Worm (Caenorhabditis elegans) whole organism, L2 larva: ENCODE data around the gene F41C3.2.

Source experiments
- C34F6.9 ChIP-seq: fragments of 150-350 bp; optimal IDR thresholded peaks from 2 replicates; lab custom pipeline; 2014; ENCODE audit warnings: missing biosample characterization, missing genetic modification characterization
- R02D3.7 ChIP-seq: fragments of 150-350 bp; optimal IDR thresholded peaks from 2 replicates; lab custom pipeline; 2014; ENCODE audit warnings: missing biosample characterization, missing genetic modification characterization
- Y55F3AM.14 ChIP-seq: fragments of 200-800 bp; sonication (Bioruptor generic); optimal IDR thresholded peaks from 2 replicates; lab custom pipeline; 2018; ENCODE audit warnings: mild to moderate bottlenecking, missing genetic modification characterization, missing compliant biosample characterization
- alr-1 ChIP-seq: fragments of 150-350 bp; optimal IDR thresholded peaks from 2 replicates; lab custom pipeline; 2014; ENCODE audit warnings: missing biosample characterization, missing genetic modification characterization
- aly-2 ChIP-seq: fragments of 150-350 bp; optimal IDR thresholded peaks from 2 replicates; lab custom pipeline; 2014; ENCODE audit warnings: missing biosample characterization, missing genetic modification characterization
- ama-1 ChIP-seq: fragments of 150-350 bp; optimal IDR thresholded peaks from 2 replicates; lab custom pipeline; 2018; ENCODE audit warnings: inconsistent platforms
- ceh-16 ChIP-seq: fragments of 150-350 bp; optimal IDR thresholded peaks from 2 replicates; lab custom pipeline; 2014; ENCODE audit warnings: missing biosample characterization, missing genetic modification characterization
- ceh-82 ChIP-seq: fragments of 150-350 bp; optimal IDR thresholded peaks from 2 replicates; lab custom pipeline; 2014; ENCODE audit warnings: missing biosample characterization, missing genetic modification characterization
- crh-2 ChIP-seq: sonication (generic microtip); optimal IDR thresholded peaks from 2 replicates; lab custom pipeline; 2017; ENCODE audit warnings: missing biosample characterization, missing genetic modification characterization
- egl-27 ChIP-seq: sonication (generic microtip); optimal IDR thresholded peaks from 3 replicates; lab custom pipeline; 2017; ENCODE audit warnings: missing biosample characterization, missing genetic modification reagents, missing genetic modification characterization
- elt-1 ChIP-seq: fragments of 150-350 bp; optimal IDR thresholded peaks from 2 replicates; lab custom pipeline; 2014; ENCODE audit warnings: missing biosample characterization, missing genetic modification characterization
- elt-3 ChIP-seq: sonication (generic microtip); optimal IDR thresholded peaks from 2 replicates; lab custom pipeline; 2017; ENCODE audit warnings: missing biosample characterization, missing genetic modification characterization
- fos-1 ChIP-seq: fragments of 150-350 bp; optimal IDR thresholded peaks from 2 replicates; lab custom pipeline; 2014; ENCODE audit warnings: missing biosample characterization, missing genetic modification characterization
- lin-11 ChIP-seq: fragments of 150-350 bp; sonication (generic microtip); optimal IDR thresholded peaks from 2 replicates; lab custom pipeline; 2014; ENCODE audit warnings: missing biosample characterization, missing genetic modification characterization, inconsistent platforms, mixed read lengths
- lin-13 ChIP-seq: fragments of 150-350 bp; optimal IDR thresholded peaks from 2 replicates; lab custom pipeline; 2014; ENCODE audit warnings: missing biosample characterization, missing genetic modification reagents, missing genetic modification characterization
- lin-39 ChIP-seq: fragments of 150-350 bp; optimal IDR thresholded peaks from 2 replicates; lab custom pipeline; 2014; ENCODE audit warnings: missing biosample characterization, missing genetic modification reagents, missing genetic modification characterization
- mbf-1 ChIP-seq: sonication (generic microtip); optimal IDR thresholded peaks from 2 replicates; lab custom pipeline; 2017; ENCODE audit warnings: missing biosample characterization, missing genetic modification characterization
- mdl-1 ChIP-seq, 2 experiments: fragments of 150-350 bp in 1 of 2; sonication (generic microtip) in 1 of 2; optimal IDR thresholded peaks; 2 replicates each; lab custom pipeline; 2017; ENCODE audit warnings: missing biosample characterization in 2 of 2, missing genetic modification characterization in 2 of 2
- nhr-11 ChIP-seq: fragments of 150-350 bp; optimal IDR thresholded peaks from 2 replicates; lab custom pipeline; 2014; ENCODE audit warnings: missing biosample characterization, missing genetic modification characterization
- nhr-129 ChIP-seq: fragments of 150-350 bp; optimal IDR thresholded peaks from 2 replicates; lab custom pipeline; 2014; ENCODE audit warnings: missing biosample characterization, missing genetic modification characterization
- nhr-21 ChIP-seq: fragments of 150-350 bp; optimal IDR thresholded peaks from 2 replicates; lab custom pipeline; 2014; ENCODE audit warnings: missing biosample characterization, missing genetic modification characterization
- nhr-23 ChIP-seq: fragments of 150-350 bp; optimal IDR thresholded peaks from 2 replicates; lab custom pipeline; 2014; ENCODE audit warnings: missing biosample characterization, missing genetic modification reagents, missing genetic modification characterization
- nhr-237 ChIP-seq: fragments of 150-350 bp; optimal IDR thresholded peaks from 2 replicates; lab custom pipeline; 2014; ENCODE audit warnings: missing biosample characterization, missing genetic modification characterization
- nhr-25 ChIP-seq: fragments of 150-350 bp; sonication (generic microtip); optimal IDR thresholded peaks from 3 replicates; lab custom pipeline; 2014; ENCODE audit warnings: missing biosample characterization, missing genetic modification characterization
- nhr-6 ChIP-seq: fragments of 150-350 bp; optimal IDR thresholded peaks from 2 replicates; lab custom pipeline; 2014; ENCODE audit warnings: missing biosample characterization, missing genetic modification characterization
- nhr-77 ChIP-seq: fragments of 150-350 bp; optimal IDR thresholded peaks from 2 replicates; lab custom pipeline; 2014; ENCODE audit warnings: missing biosample characterization, missing genetic modification characterization
- peb-1 ChIP-seq: fragments of 150-350 bp; optimal IDR thresholded peaks from 2 replicates; lab custom pipeline; 2014; ENCODE audit warnings: missing biosample characterization, missing genetic modification characterization
- sem-4 ChIP-seq: fragments of 150-350 bp; optimal IDR thresholded peaks from 2 replicates; lab custom pipeline; 2014; ENCODE audit warnings: missing biosample characterization, missing genetic modification reagents, missing genetic modification characterization
- sma-9 ChIP-seq, 2 experiments: fragments of 150-350 bp in 1 of 2; sonication (generic microtip) in 1 of 2; optimal IDR thresholded peaks; 2 replicates each; lab custom pipeline; 2014 to 2016; ENCODE audit warnings: missing genetic modification characterization in 2 of 2, mild to moderate bottlenecking in 1 of 2, missing biosample characterization in 1 of 2, missing compliant biosample characterization in 1 of 2, missing genetic modification reagents in 1 of 2, moderate library complexity in 1 of 2
- snpc-4 ChIP-seq: fragments of 150-350 bp; optimal IDR thresholded peaks from 2 replicates; lab custom pipeline; 2014; ENCODE audit warnings: missing biosample characterization, missing genetic modification characterization
- unc-39 ChIP-seq: fragments of 150-350 bp; optimal IDR thresholded peaks from 2 replicates; lab custom pipeline; 2014; ENCODE audit warnings: missing biosample characterization, missing genetic modification characterization
- unc-55 ChIP-seq: fragments of 150-350 bp; sonication (generic microtip); optimal IDR thresholded peaks from 3 replicates; lab custom pipeline; 2014; ENCODE audit warnings: missing biosample characterization, missing genetic modification reagents, missing genetic modification characterization
- unc-62 ChIP-seq: fragments of 150-350 bp; optimal IDR thresholded peaks from 2 replicates; lab custom pipeline; 2014; ENCODE audit warnings: missing biosample characterization, missing genetic modification reagents, missing genetic modification characterization
- zag-1 ChIP-seq: fragments of 150-350 bp; optimal IDR thresholded peaks from 2 replicates; lab custom pipeline; 2014; ENCODE audit warnings: missing biosample characterization, missing genetic modification characterization
- ztf-11 ChIP-seq: sonication (generic microtip); optimal IDR thresholded peaks from 2 replicates; lab custom pipeline; 2017; ENCODE audit warnings: missing biosample characterization, missing genetic modification characterization
- ztf-4 ChIP-seq: fragments of 150-350 bp; optimal IDR thresholded peaks from 2 replicates; lab custom pipeline; 2014; ENCODE audit warnings: missing biosample characterization, missing genetic modification characterization

F41C3.2 gene

ce11 chrII:4752257-4752728 is 2.5 kb downstream of the F41C3.2 start, which contains the start of gene F41C3.1:
Gene F41C3.1 (plus strand): TSS chrII:4752307.
- no peak for TF ChIP-seq C34F6.9 (tag; lab: Kevin White, UChicago)
- no peak for TF ChIP-seq lin-11
- TF ChIP-seq nhr-77 (tag; lab: Kevin White, UChicago): no peak
- no peak for TF ChIP-seq sma-9 (GFP tag; optimal IDR thresholded peaks at IDR 0.05; lab: Kevin White, UChicago)
- TF ChIP-seq sma-9 (tag; optimal IDR thresholded peaks at IDR 0.05; lab: Kevin White, UChicago): no peak
- no peak for TF ChIP-seq ama-1 (lab: Kevin White, UChicago)
- TF ChIP-seq nhr-129 (tag; lab: Kevin White, UChicago): no peak
- no peak for TF ChIP-seq snpc-4 (tag; lab: Kevin White, UChicago)
- no peak for TF ChIP-seq peb-1 (tag; lab: Kevin White, UChicago)
- TF ChIP-seq lin-13 (GFP tag; lab: Kevin White, UChicago): no peak
- TF ChIP-seq lin-39 (tag; lab: Kevin White, UChicago): no peak
- TF ChIP-seq elt-3 (tag; lab: Kevin White, UChicago): no peak
- TF ChIP-seq nhr-11 (tag; lab: Kevin White, UChicago): no peak
- TF ChIP-seq aly-2 (tag; lab: Kevin White, UChicago): no peak
- no peak for TF ChIP-seq nhr-6 (tag; lab: Kevin White, UChicago)
- no peak for TF ChIP-seq R02D3.7

ce11 chrII:4753133-4753532 is 3.4 kb downstream of the F41C3.2 start, which contains the start of gene C27D9.1:
Gene C27D9.1 (plus strand): TSS chrII:4753413.
- TF ChIP-seq ztf-11 (tag; lab: Kevin White, UChicago): no peak
- TF ChIP-seq nhr-11 (tag; lab: Kevin White, UChicago): no peak

ce11 chrII:4755654-4756053 is 5.9 kb downstream of the F41C3.2 start:
- TF ChIP-seq unc-55 (GFP tag; lab: Kevin White, UChicago) (no peak), egl-27 (tag; lab: Kevin White, UChicago) (no peak), ceh-16 (tag; lab: Kevin White, UChicago) (no peak), snpc-4 (tag; lab: Kevin White, UChicago) (no peak), elt-1 (tag; lab: Kevin White, UChicago) (no peak), crh-2 (tag; lab: Kevin White, UChicago) (no peak), unc-62 (GFP tag; lab: Kevin White, UChicago) (no peak), elt-3 (tag; lab: Kevin White, UChicago) (no peak), mdl-1 (tag; optimal IDR thresholded peaks at IDR 0.05; lab: Kevin White, UChicago) (no peak), nhr-25 (tag; lab: Kevin White, UChicago) (no peak), lin-11 (no peak), nhr-237 (tag; lab: Kevin White, UChicago) (no peak), fos-1 (tag; lab: Kevin White, UChicago) (no peak), ceh-82 (tag; lab: Kevin White, UChicago) (no peak), R02D3.7 (no peak), aly-2 (tag; lab: Kevin White, UChicago) (no peak), lin-39 (tag; lab: Kevin White, UChicago) (no peak)

DNA sequence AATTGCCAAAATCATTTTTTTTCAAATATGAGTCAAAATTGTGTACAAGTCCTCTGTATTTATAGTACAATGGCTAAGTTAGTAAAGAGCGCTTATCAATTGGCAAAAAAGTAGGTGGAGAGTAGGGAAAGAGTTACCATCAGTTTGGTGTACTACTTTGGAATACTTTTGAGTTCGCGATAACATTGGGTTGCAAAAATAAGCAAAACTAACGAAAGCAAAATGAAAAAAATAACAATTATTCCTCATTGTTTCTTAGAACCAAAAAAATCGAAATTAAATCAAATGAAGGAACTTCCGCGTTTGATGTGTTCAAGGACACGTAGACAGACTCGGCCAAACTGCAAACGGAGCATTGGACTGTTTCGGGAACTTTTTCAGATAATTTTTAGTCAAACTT is 7.0 kb downstream of the F41C3.2 start, which contains the start of gene C27D9.2:
Gene C27D9.2 (minus strand): TSS at position 101 of the 400 bp plus-strand sequence.
- TF ChIP-seq sem-4: no peak
- TF ChIP-seq unc-39 (tag; lab: Kevin White, UChicago): no peak
- no peak for TF ChIP-seq Y55F3AM.14 (GFP tag; lab: Kevin White, UChicago)
- TF ChIP-seq ama-1 (lab: Kevin White, UChicago): no peak
- TF ChIP-seq lin-13 (GFP tag; lab: Kevin White, UChicago): no peak
- TF ChIP-seq peb-1 (tag; lab: Kevin White, UChicago): no peak
- no peak for TF ChIP-seq R02D3.7
- no peak for TF ChIP-seq nhr-21
- TF ChIP-seq zag-1: no peak
- no peak for TF ChIP-seq aly-2 (tag; lab: Kevin White, UChicago)
- no peak for TF ChIP-seq C34F6.9 (tag; lab: Kevin White, UChicago)
- no peak for TF ChIP-seq alr-1 (tag; lab: Kevin White, UChicago)
- no peak for TF ChIP-seq nhr-23
- TF ChIP-seq ztf-4 (tag; lab: Kevin White, UChicago): no peak
- TF ChIP-seq mbf-1: no peak
- no peak for TF ChIP-seq sma-9 (GFP tag; optimal IDR thresholded peaks at IDR 0.05; lab: Kevin White, UChicago)
- no peak for TF ChIP-seq sma-9 (tag; optimal IDR thresholded peaks at IDR 0.05; lab: Kevin White, UChicago)
- no peak for TF ChIP-seq lin-39 (tag; lab: Kevin White, UChicago)
